Worm (Caenorhabditis elegans): ENCODE results near the gene nhr-60.

- TF ChIP-seq ztf-11 (tag; optimal IDR thresholded peaks at IDR 0.05) (no peak), nhr-237 (tag; optimal IDR thresholded peaks at IDR 0.05) (no peak), ama-1 (optimal IDR thresholded peaks at IDR 0.05) (no peak), hpl-2 (GFP tag; optimal IDR thresholded peaks at IDR 0.05) (no peak), skn-1 (tag; optimal IDR thresholded peaks at IDR 0.05) (no peak), nhr-84 (tag; optimal IDR thresholded peaks at IDR 0.05) (no peak), mab-9 (GFP tag; IDR thresholded peaks at IDR 0.05) (no peak), lir-3 (tag; optimal IDR thresholded peaks at IDR 0.05; ENCODE audit: poor library complexity) (no peak), nhr-77 (tag; optimal IDR thresholded peaks at IDR 0.05) (no peak), zag-1 (tag; optimal IDR thresholded peaks at IDR 0.05) (no peak)
Observed at ce11 chrV:15733568-15733967, 39.5 kb downstream of the nhr-60 start, which contains the start of gene T23D5.3.

All from whole organism, L1 larva.